Worm (Caenorhabditis elegans): ENCODE data around the gene F34D10.4.

ce11 chrIII:3759312-3759711 lies 22.9 kb downstream of the F34D10.4 start, which contains the start of gene arcp-1:
- TF ChIP-seq unc-42 (tag; optimal IDR thresholded peaks at IDR 0.05) (no peak), zip-5 (tag; optimal IDR thresholded peaks at IDR 0.05) (no peak), ets-4 (tag; optimal IDR thresholded peaks at IDR 0.05) (no peak)

Measured in whole organism, late embryonic.